Fruit fly (Drosophila melanogaster): ENCODE measurements around the gene CG14309.

DNA sequence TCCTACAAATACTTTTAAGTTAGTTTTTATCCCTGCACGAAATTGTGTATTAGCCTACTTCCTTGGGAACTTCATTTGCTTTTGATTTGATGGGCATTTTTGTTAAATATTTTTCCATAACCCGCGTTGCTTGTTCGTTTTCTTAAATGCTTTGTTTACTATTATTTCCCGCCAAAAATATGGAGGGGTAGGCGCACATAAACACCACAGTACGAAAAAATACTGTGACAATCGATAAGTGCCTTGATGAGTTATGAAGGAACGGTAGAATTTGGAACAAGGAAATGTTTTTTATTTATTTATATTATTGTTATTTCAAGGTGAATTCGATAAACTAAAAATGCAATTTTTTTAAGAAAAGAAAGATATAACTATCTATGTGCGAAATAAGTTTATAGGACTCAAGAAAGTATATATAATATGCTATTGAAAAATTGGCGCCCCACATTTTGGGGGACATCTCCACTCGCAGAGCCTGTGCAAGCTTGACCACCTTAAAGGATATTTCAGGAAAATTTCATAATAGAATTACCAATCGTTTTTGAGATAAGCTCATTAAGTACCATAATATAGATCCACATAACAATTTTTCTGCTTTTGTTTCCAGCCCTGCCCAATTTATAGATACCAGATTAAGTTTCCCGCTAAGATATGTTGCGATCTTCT, 18.8 kb downstream of the CG14309 start, which contains the start of the genes WRNexo and Nup43:
- TF ChIP-seq CG8478 (optimal IDR thresholded peaks at IDR 0.05) (no peak), CTCF (optimal IDR thresholded peaks at IDR 0.05) (no peak)

Data from S2 (cell line).